Worm (Caenorhabditis elegans) whole organism, mixed stage, embryonic: ENCODE data around the gene ttll-4.

Experiments used
- ces-1 ChIP-seq: fragments of 150-350 bp; optimal IDR thresholded peaks from 2 replicates; lab custom pipeline; 2014; ENCODE audit warnings: missing biosample characterization, missing genetic modification reagents, missing genetic modification characterization
- cnd-1 ChIP-seq: fragments of 200-800 bp; sonication (Bioruptor generic); optimal IDR thresholded peaks from 2 replicates; lab custom pipeline; 2018; ENCODE audit warnings: mild to moderate bottlenecking, missing genetic modification characterization, missing compliant biosample characterization
- drap-1 ChIP-seq: fragments of 200-800 bp; sonication (Bioruptor generic); optimal IDR thresholded peaks from 3 replicates; lab custom pipeline; 2018; ENCODE audit warnings: mild to moderate bottlenecking, missing genetic modification characterization, missing compliant biosample characterization
- lin-13 ChIP-seq: fragments of 150-350 bp; optimal IDR thresholded peaks from 2 replicates; lab custom pipeline; 2014; ENCODE audit warnings: missing biosample characterization, missing genetic modification characterization
- mep-1 ChIP-seq: fragments of 150-350 bp; optimal IDR thresholded peaks from 2 replicates; lab custom pipeline; 2017; ENCODE audit warnings: missing biosample characterization, missing genetic modification reagents, missing genetic modification characterization, inconsistent platforms
- nhr-12 ChIP-seq: fragments of 150-350 bp; optimal IDR thresholded peaks from 2 replicates; lab custom pipeline; 2014; ENCODE audit warnings: missing biosample characterization, missing genetic modification characterization
- nhr-237 ChIP-seq: fragments of 150-350 bp; optimal IDR thresholded peaks from 2 replicates; lab custom pipeline; 2014; ENCODE audit warnings: missing biosample characterization, missing genetic modification characterization
- pha-4 ChIP-seq: fragments of 150-350 bp; optimal IDR thresholded peaks from 2 replicates; lab custom pipeline; 2018; ENCODE audit warnings: missing biosample characterization, missing genetic modification reagents, missing genetic modification characterization
- snpc-4 ChIP-seq: fragments of 150-350 bp; optimal IDR thresholded peaks from 2 replicates; lab custom pipeline; 2014; ENCODE audit warnings: missing biosample characterization, missing genetic modification characterization
- unc-39 ChIP-seq: fragments of 150-350 bp; optimal IDR thresholded peaks from 2 replicates; lab custom pipeline; 2014; ENCODE audit warnings: missing biosample characterization, missing genetic modification characterization
- unc-62 ChIP-seq: fragments of 150-350 bp; optimal IDR thresholded peaks from 2 replicates; lab custom pipeline; 2014; ENCODE audit warnings: missing biosample characterization, missing genetic modification reagents, missing genetic modification characterization
- ztf-11 ChIP-seq: fragments of 150-350 bp; optimal IDR thresholded peaks from 2 replicates; lab custom pipeline; 2014; ENCODE audit warnings: missing biosample characterization, missing genetic modification characterization

- no peak for TF ChIP-seq nhr-12
- TF ChIP-seq pha-4 (tag; lab: Kevin White, UChicago), result no peak
- TF ChIP-seq snpc-4 (tag; lab: Kevin White, UChicago), result no peak
- TF ChIP-seq ztf-11 (tag; lab: Kevin White, UChicago), result no peak
- TF ChIP-seq unc-39 (tag; lab: Kevin White, UChicago), result no peak
- TF ChIP-seq unc-62 (GFP tag; lab: Kevin White, UChicago), result no peak
- no peak for TF ChIP-seq drap-1 (GFP tag; lab: Kevin White, UChicago)
- no peak for TF ChIP-seq ces-1 (GFP tag; lab: Kevin White, UChicago)
- no peak for TF ChIP-seq mep-1 (tag; lab: Kevin White, UChicago)
- TF ChIP-seq cnd-1 (tag; lab: Kevin White, UChicago), result no peak
- TF ChIP-seq lin-13 (tag; lab: Kevin White, UChicago), result no peak
- TF ChIP-seq nhr-237, result no peak
Observed at ce11 chrIII:10170265-10170664, 46.3 kb downstream of the ttll-4 start.
